Worm (Caenorhabditis elegans) whole organism, L2 larva: ENCODE data around the gene pqn-63.

Source experiments
- C34F6.9 ChIP-seq: fragments of 150-350 bp; optimal IDR thresholded peaks from 2 replicates; lab custom pipeline; 2014; ENCODE audit warnings: missing biosample characterization, missing genetic modification characterization
- F13H6.1 ChIP-seq: sonication (generic microtip); optimal IDR thresholded peaks from 2 replicates; lab custom pipeline; 2016; ENCODE audit warnings: missing genetic modification characterization, missing compliant biosample characterization
- R02D3.7 ChIP-seq: fragments of 150-350 bp; optimal IDR thresholded peaks from 2 replicates; lab custom pipeline; 2014; ENCODE audit warnings: missing biosample characterization, missing genetic modification characterization
- aly-2 ChIP-seq: fragments of 150-350 bp; optimal IDR thresholded peaks from 2 replicates; lab custom pipeline; 2014; ENCODE audit warnings: missing biosample characterization, missing genetic modification characterization
- blmp-1 ChIP-seq: sonication (generic microtip); optimal IDR thresholded peaks from 2 replicates; lab custom pipeline; 2017; ENCODE audit warnings: missing genetic modification characterization, mild to moderate bottlenecking, missing compliant biosample characterization, antibody characterized with exemption, moderate library complexity; ENCODE audit not compliant: insufficient read depth
- ceh-16 ChIP-seq: fragments of 150-350 bp; optimal IDR thresholded peaks from 2 replicates; lab custom pipeline; 2014; ENCODE audit warnings: missing biosample characterization, missing genetic modification characterization
- ceh-82 ChIP-seq: fragments of 150-350 bp; optimal IDR thresholded peaks from 2 replicates; lab custom pipeline; 2014; ENCODE audit warnings: missing biosample characterization, missing genetic modification characterization
- crh-2 ChIP-seq: sonication (generic microtip); optimal IDR thresholded peaks from 2 replicates; lab custom pipeline; 2017; ENCODE audit warnings: missing biosample characterization, missing genetic modification characterization
- dmd-4 ChIP-seq: sonication (generic microtip); optimal IDR thresholded peaks from 2 replicates; lab custom pipeline; 2017; ENCODE audit warnings: missing biosample characterization, missing genetic modification characterization
- elt-1 ChIP-seq: fragments of 150-350 bp; optimal IDR thresholded peaks from 2 replicates; lab custom pipeline; 2014; ENCODE audit warnings: missing biosample characterization, missing genetic modification characterization
- elt-3 ChIP-seq: sonication (generic microtip); optimal IDR thresholded peaks from 2 replicates; lab custom pipeline; 2017; ENCODE audit warnings: missing biosample characterization, missing genetic modification characterization
- fos-1 ChIP-seq: fragments of 150-350 bp; optimal IDR thresholded peaks from 2 replicates; lab custom pipeline; 2014; ENCODE audit warnings: missing biosample characterization, missing genetic modification characterization
- gmeb-1 ChIP-seq: fragments of 150-350 bp; optimal IDR thresholded peaks from 2 replicates; lab custom pipeline; 2014; ENCODE audit warnings: missing biosample characterization, missing genetic modification characterization
- lin-11 ChIP-seq: fragments of 150-350 bp; sonication (generic microtip); optimal IDR thresholded peaks from 2 replicates; lab custom pipeline; 2014; ENCODE audit warnings: missing biosample characterization, missing genetic modification characterization, inconsistent platforms, mixed read lengths
- lin-13 ChIP-seq: fragments of 150-350 bp; optimal IDR thresholded peaks from 2 replicates; lab custom pipeline; 2014; ENCODE audit warnings: missing biosample characterization, missing genetic modification reagents, missing genetic modification characterization
- lin-39 ChIP-seq: fragments of 150-350 bp; optimal IDR thresholded peaks from 2 replicates; lab custom pipeline; 2014; ENCODE audit warnings: missing biosample characterization, missing genetic modification reagents, missing genetic modification characterization
- mab-5 ChIP-seq: fragments of 150-350 bp; optimal IDR thresholded peaks from 2 replicates; lab custom pipeline; 2014; ENCODE audit warnings: missing biosample characterization, missing genetic modification characterization
- nhr-10 ChIP-seq: sonication (generic microtip); optimal IDR thresholded peaks from 2 replicates; lab custom pipeline; 2017; ENCODE audit warnings: missing biosample characterization, missing genetic modification characterization
- nhr-11 ChIP-seq: fragments of 150-350 bp; optimal IDR thresholded peaks from 2 replicates; lab custom pipeline; 2014; ENCODE audit warnings: missing biosample characterization, missing genetic modification characterization
- nhr-129 ChIP-seq: fragments of 150-350 bp; optimal IDR thresholded peaks from 2 replicates; lab custom pipeline; 2014; ENCODE audit warnings: missing biosample characterization, missing genetic modification characterization
- nhr-23 ChIP-seq: fragments of 150-350 bp; optimal IDR thresholded peaks from 2 replicates; lab custom pipeline; 2014; ENCODE audit warnings: missing biosample characterization, missing genetic modification reagents, missing genetic modification characterization
- nhr-25 ChIP-seq: fragments of 150-350 bp; sonication (generic microtip); optimal IDR thresholded peaks from 3 replicates; lab custom pipeline; 2014; ENCODE audit warnings: missing biosample characterization, missing genetic modification characterization
- nhr-77 ChIP-seq: fragments of 150-350 bp; optimal IDR thresholded peaks from 2 replicates; lab custom pipeline; 2014; ENCODE audit warnings: missing biosample characterization, missing genetic modification characterization
- sma-3 ChIP-seq: sonication (generic microtip); optimal IDR thresholded peaks from 2 replicates; lab custom pipeline; 2016; ENCODE audit warnings: missing genetic modification reagents, missing genetic modification characterization, missing compliant biosample characterization
- sma-9 ChIP-seq, 2 experiments: fragments of 150-350 bp in 1 of 2; sonication (generic microtip) in 1 of 2; optimal IDR thresholded peaks; 2 replicates each; lab custom pipeline; 2014 to 2016; ENCODE audit warnings: missing genetic modification characterization in 2 of 2, mild to moderate bottlenecking in 1 of 2, missing biosample characterization in 1 of 2, missing compliant biosample characterization in 1 of 2, missing genetic modification reagents in 1 of 2, moderate library complexity in 1 of 2
- snpc-4 ChIP-seq: fragments of 150-350 bp; optimal IDR thresholded peaks from 2 replicates; lab custom pipeline; 2014; ENCODE audit warnings: missing biosample characterization, missing genetic modification characterization
- unc-39 ChIP-seq: fragments of 150-350 bp; optimal IDR thresholded peaks from 2 replicates; lab custom pipeline; 2014; ENCODE audit warnings: missing biosample characterization, missing genetic modification characterization
- zag-1 ChIP-seq: fragments of 150-350 bp; optimal IDR thresholded peaks from 2 replicates; lab custom pipeline; 2014; ENCODE audit warnings: missing biosample characterization, missing genetic modification characterization
- ztf-1 ChIP-seq: fragments of 200-800 bp; sonication (Bioruptor generic); conservative IDR thresholded peaks from 2 replicates; pipeline ENCODE4 v1.3.6; 2022; ENCODE audit warnings: missing genetic modification characterization, missing compliant biosample characterization
- ztf-4 ChIP-seq: fragments of 150-350 bp; optimal IDR thresholded peaks from 2 replicates; lab custom pipeline; 2014; ENCODE audit warnings: missing biosample characterization, missing genetic modification characterization

pqn-63 gene

DNA sequence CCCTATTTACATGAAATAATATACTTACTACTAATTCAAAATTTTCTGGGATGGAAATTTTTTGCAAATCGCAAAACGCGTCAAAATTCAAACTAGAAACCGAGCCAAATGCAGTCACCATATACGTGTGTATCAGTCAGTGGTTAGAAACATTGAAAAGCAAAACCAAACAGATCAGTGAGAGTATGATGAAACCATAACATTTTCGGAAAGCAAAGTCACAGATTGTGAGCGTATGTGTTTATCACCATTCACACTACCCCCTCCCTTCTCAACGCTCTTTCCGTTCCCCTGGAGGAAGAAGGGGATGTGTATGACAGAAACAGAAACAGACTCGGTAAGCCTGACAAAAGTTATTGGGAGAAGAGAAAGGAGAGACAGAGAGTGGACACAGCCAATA is 44.2 kb upstream of the pqn-63 start:
- TF ChIP-seq snpc-4 (no peak), R02D3.7 (tag; lab: Kevin White, UChicago) (no peak), dmd-4 (tag; lab: Kevin White, UChicago) (no peak), elt-3 (tag; lab: Kevin White, UChicago) (no peak), ceh-16 (no peak), unc-39 (no peak), nhr-25 (tag; lab: Kevin White, UChicago) (no peak), sma-9 (GFP tag; optimal IDR thresholded peaks at IDR 0.05; lab: Kevin White, UChicago) (no peak), sma-9 (tag; optimal IDR thresholded peaks at IDR 0.05; lab: Kevin White, UChicago) (no peak), ztf-1 (GFP tag; lab: Robert Waterston, UW) (no peak)

DNA sequence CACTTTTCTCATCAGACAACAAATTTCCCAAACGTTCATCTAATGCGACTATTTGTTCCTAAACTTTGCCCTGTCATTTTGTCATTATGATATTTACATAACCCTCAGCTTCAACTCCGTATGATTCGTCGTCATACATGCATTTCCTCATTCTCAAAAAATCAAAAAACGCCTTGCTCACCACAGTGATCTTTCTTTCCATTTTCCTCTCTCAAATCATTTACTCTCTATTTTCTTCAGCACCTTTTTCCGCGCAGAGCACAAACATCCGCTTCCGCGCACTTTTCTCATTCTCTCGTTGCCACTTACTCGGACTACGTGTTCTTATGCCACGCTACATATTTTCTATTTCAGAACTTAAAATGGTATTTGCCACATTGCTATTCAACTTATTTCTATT is 38.8 kb upstream of the pqn-63 start, which contains the start of gene F25B3.2:
Gene F25B3.2, plus strand, starts transcription at position 301 of the 400 bp plus-strand sequence.
- TF ChIP-seq aly-2 (tag; lab: Kevin White, UChicago) (no peak), nhr-23 (no peak), ceh-82 (tag; lab: Kevin White, UChicago) (no peak), ceh-16 (no peak)

DNA sequence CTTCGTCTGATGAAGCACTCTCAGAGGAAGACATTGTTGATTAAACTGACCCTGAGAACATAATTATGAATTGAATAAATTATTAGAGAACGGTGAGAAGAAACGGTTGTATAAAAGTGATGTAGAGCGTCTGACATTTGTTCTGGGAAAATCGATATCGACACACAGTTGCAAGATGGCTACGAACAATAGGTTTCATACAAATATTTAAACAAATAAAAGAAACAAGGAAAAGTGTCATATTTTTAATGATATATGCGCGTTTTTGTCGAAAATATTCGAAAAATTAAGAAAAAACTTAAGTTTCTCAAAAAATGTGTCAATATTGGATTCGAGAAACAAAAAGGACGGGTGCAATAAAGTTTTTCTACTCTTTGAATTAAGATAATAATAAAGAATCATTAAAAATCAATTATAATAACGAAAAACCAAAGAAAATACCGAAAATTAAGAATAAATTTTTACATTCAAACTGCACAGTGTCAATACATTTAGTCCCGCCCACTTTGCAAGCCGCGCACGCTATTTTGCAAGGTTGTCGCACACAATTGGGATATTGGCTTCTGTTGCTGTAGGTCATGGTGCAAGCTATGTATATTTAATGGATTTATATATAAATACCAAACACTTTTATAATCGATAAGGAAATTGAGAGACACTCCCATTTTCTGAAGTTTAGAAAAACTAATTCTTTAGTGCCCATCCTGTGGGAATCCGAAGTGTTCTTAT is 33.1 kb upstream of the pqn-63 start, which contains the start of gene rtfo-1:
Gene rtfo-1, minus strand, starts transcription at position 51 of the 729 bp plus-strand sequence.
- peak; percentile 16 for TF ChIP-seq mab-5
- TF ChIP-seq ztf-4 (tag; lab: Kevin White, UChicago) = peak; percentile 7
- peak; percentile 60 for TF ChIP-seq gmeb-1 (tag; lab: Kevin White, UChicago)
- TF ChIP-seq C34F6.9 (tag; lab: Kevin White, UChicago) = peak; percentile 45
- TF ChIP-seq unc-39 = no peak
- TF ChIP-seq nhr-11 (tag; lab: Kevin White, UChicago) = no peak
- TF ChIP-seq fos-1 (tag; lab: Kevin White, UChicago) = peak; percentile 9
- no peak for TF ChIP-seq blmp-1 (tag; lab: Kevin White, UChicago)
- peak; percentile 40 for TF ChIP-seq lin-13 (GFP tag; lab: Kevin White, UChicago)
- no peak for TF ChIP-seq zag-1
- TF ChIP-seq sma-3 (GFP tag; lab: Kevin White, UChicago) = peak; percentile 41
- TF ChIP-seq F13H6.1 = peak; percentile 53
- TF ChIP-seq snpc-4 = no peak
- TF ChIP-seq sma-9 (GFP tag; optimal IDR thresholded peaks at IDR 0.05; lab: Kevin White, UChicago) = peak; percentile 30
- no peak for TF ChIP-seq sma-9 (tag; optimal IDR thresholded peaks at IDR 0.05; lab: Kevin White, UChicago)
- TF ChIP-seq nhr-10 (tag; lab: Kevin White, UChicago) = no peak
- peak; percentile 64 for TF ChIP-seq lin-11
- no peak for TF ChIP-seq lin-39 (tag; lab: Kevin White, UChicago)
- TF ChIP-seq elt-1 = no peak
- peak; percentile 50 for TF ChIP-seq nhr-129 (tag; lab: Kevin White, UChicago)
- TF ChIP-seq, all 48 proteins: peak for 11

DNA sequence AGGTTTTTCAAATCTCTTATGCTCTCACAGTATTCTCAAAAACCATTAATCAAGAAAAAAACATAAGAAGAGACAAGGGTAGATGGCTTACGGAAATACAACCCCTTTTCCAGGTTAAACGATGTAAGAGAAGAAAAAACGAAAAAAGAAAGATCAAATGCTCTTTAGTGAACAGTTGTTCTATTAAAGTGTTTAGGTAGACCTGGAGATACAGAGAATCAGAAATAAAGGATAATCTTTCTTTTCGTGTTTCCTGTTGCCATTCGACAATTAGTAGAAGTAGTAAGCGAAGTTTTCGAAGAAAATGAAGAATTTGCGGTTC is 32.5 kb upstream of the pqn-63 start, which contains the start of gene K09G1.1:
Gene K09G1.1, plus strand, starts transcription at position 223 of the 322 bp plus-strand sequence.
- TF ChIP-seq F13H6.1 = no peak
- no peak for TF ChIP-seq lin-39 (tag; lab: Kevin White, UChicago)

DNA sequence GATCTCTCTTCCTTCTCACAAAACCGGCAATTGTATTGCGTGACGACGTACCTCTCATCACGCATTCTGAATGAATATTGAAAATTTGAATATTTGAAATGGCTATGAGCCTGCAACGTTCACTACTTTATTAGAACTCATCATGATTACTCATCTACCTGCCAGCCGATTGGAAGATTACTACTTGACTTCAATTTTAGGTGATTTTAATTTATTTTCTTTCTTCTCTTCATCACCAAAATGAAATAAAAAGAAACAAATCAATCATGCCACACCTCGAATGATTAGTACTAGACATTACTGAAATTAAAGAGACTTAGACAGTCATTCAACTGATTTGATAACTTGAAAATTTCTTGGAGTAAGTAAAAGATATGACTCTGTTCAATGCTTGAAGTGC is 31.6 kb upstream of the pqn-63 start:
- TF ChIP-seq ztf-4 (tag; lab: Kevin White, UChicago) = no peak
- TF ChIP-seq fos-1 (tag; lab: Kevin White, UChicago) = no peak
- no peak for TF ChIP-seq nhr-77 (tag; lab: Kevin White, UChicago)
- TF ChIP-seq elt-1 = no peak
- TF ChIP-seq crh-2 (tag; lab: Kevin White, UChicago) = peak; percentile 67
- TF ChIP-seq, all 48 proteins: peak for 1

DNA sequence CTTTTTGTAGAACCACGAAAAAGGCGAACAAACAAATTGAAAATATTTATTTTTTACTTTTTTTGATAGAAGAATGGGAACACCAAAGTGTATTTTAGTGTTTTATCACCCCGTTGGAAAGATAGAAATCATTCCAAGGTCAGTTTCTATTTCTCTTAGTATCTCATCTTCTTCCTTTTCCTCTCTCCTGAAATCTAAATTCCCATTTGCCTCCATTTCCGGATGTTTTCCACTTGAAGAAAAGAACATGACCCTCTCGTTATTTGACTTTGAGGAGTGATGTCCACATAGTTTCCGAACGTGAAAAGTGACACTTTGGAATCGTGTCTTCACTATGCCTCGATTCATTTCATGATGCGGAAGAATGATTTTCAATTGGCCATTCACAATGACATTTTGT is 28.2 kb upstream of the pqn-63 start:
- peak; percentile 14 for TF ChIP-seq nhr-25 (tag; lab: Kevin White, UChicago)
- no peak for TF ChIP-seq ceh-16
